Worm (Caenorhabditis elegans) whole organism, L3 larva: ENCODE results near the gene Y41D4A.1.
A peak's percentile ranks its signal among the peaks of the same experiment; 100 is the strongest.

Experiments
- R02D3.7 ChIP-seq: fragments of 150-350 bp; optimal IDR thresholded peaks from 2 replicates; lab custom pipeline; 2014; ENCODE audit warnings: missing biosample characterization, missing genetic modification characterization
- aly-2 ChIP-seq: fragments of 150-350 bp; optimal IDR thresholded peaks from 2 replicates; lab custom pipeline; 2014; ENCODE audit warnings: missing biosample characterization, missing genetic modification characterization
- ceh-16 ChIP-seq: sonication (generic microtip); optimal IDR thresholded peaks from 2 replicates; lab custom pipeline; 2017; ENCODE audit warnings: missing biosample characterization, missing genetic modification characterization
- ceh-28 ChIP-seq: fragments of 150-350 bp; optimal IDR thresholded peaks from 2 replicates; lab custom pipeline; 2014; ENCODE audit warnings: missing biosample characterization, missing genetic modification reagents, missing genetic modification characterization
- ceh-9 ChIP-seq: sonication (generic microtip); optimal IDR thresholded peaks from 2 replicates; lab custom pipeline; 2018; ENCODE audit warnings: missing biosample characterization, missing genetic modification characterization
- egl-5 ChIP-seq: fragments of 150-350 bp; optimal IDR thresholded peaks from 2 replicates; lab custom pipeline; 2017; ENCODE audit warnings: missing biosample characterization, missing genetic modification reagents, missing genetic modification characterization, inconsistent platforms
- elt-1 ChIP-seq: fragments of 150-350 bp; optimal IDR thresholded peaks from 2 replicates; lab custom pipeline; 2014; ENCODE audit warnings: missing biosample characterization, missing genetic modification characterization
- elt-2 ChIP-seq: sonication (generic microtip); optimal IDR thresholded peaks from 2 replicates; lab custom pipeline; 2016; ENCODE audit warnings: missing genetic modification reagents, mild to moderate bottlenecking, missing genetic modification characterization, missing compliant biosample characterization
- elt-3 ChIP-seq, 3 experiments: fragments of 150-350 bp in 1 of 3; sonication (generic microtip) in 2 of 3; optimal IDR thresholded peaks; 2 replicates in 2 of 3; 4 replicates in 1 of 3; lab custom pipeline; 2014 to 2017; ENCODE audit warnings: missing biosample characterization in 3 of 3, missing genetic modification characterization in 3 of 3
- eor-1 ChIP-seq, 2 experiments: fragments of 150-350 bp; optimal IDR thresholded peaks; 2 replicates each; lab custom pipeline; 2014 to 2018; ENCODE audit warnings: missing biosample characterization in 2 of 2, missing genetic modification characterization in 2 of 2
- fkh-10 ChIP-seq: sonication (generic microtip); optimal IDR thresholded peaks from 2 replicates; lab custom pipeline; 2017; ENCODE audit warnings: missing biosample characterization, missing genetic modification reagents, missing genetic modification characterization
- fos-1 ChIP-seq: fragments of 150-350 bp; optimal IDR thresholded peaks from 2 replicates; lab custom pipeline; 2014; ENCODE audit warnings: missing biosample characterization, missing genetic modification characterization
- hmg-11 ChIP-seq: sonication (generic microtip); optimal IDR thresholded peaks from 2 replicates; lab custom pipeline; 2016; ENCODE audit warnings: missing genetic modification characterization, missing compliant biosample characterization
- jun-1 ChIP-seq: fragments of 150-350 bp; optimal IDR thresholded peaks from 2 replicates; lab custom pipeline; 2014; ENCODE audit warnings: missing biosample characterization, missing genetic modification reagents, missing genetic modification characterization
- lin-15B ChIP-seq: fragments of 150-350 bp; optimal IDR thresholded peaks from 2 replicates; lab custom pipeline; 2014; ENCODE audit warnings: missing biosample characterization, missing genetic modification characterization
- lin-39 ChIP-seq: fragments of 150-350 bp; optimal IDR thresholded peaks from 2 replicates; lab custom pipeline; 2018; ENCODE audit warnings: missing biosample characterization, missing genetic modification reagents, missing genetic modification characterization
- mdl-1 ChIP-seq: fragments of 150-350 bp; optimal IDR thresholded peaks from 2 replicates; lab custom pipeline; 2014; ENCODE audit warnings: missing biosample characterization, missing genetic modification characterization
- mml-1 ChIP-seq: fragments of 150-350 bp; sonication (generic microtip); optimal IDR thresholded peaks from 3 replicates; lab custom pipeline; 2014; ENCODE audit warnings: missing biosample characterization, missing genetic modification characterization
- nfya-1 ChIP-seq: sonication (generic microtip); optimal IDR thresholded peaks from 2 replicates; lab custom pipeline; 2017; ENCODE audit warnings: missing genetic modification characterization, mild to moderate bottlenecking, missing compliant biosample characterization, antibody characterized with exemption, moderate library complexity; ENCODE audit not compliant: insufficient read depth
- nhr-11 ChIP-seq: fragments of 150-350 bp; optimal IDR thresholded peaks from 2 replicates; lab custom pipeline; 2014; ENCODE audit warnings: missing biosample characterization, missing genetic modification characterization
- nhr-23 ChIP-seq: fragments of 150-350 bp; optimal IDR thresholded peaks from 2 replicates; lab custom pipeline; 2014; ENCODE audit warnings: missing biosample characterization, missing genetic modification reagents, missing genetic modification characterization
- nhr-237 ChIP-seq: fragments of 150-350 bp; optimal IDR thresholded peaks from 2 replicates; lab custom pipeline; 2014; ENCODE audit warnings: missing biosample characterization, missing genetic modification characterization
- nhr-25 ChIP-seq: sonication (generic microtip); optimal IDR thresholded peaks from 2 replicates; lab custom pipeline; 2017; ENCODE audit warnings: missing biosample characterization, missing genetic modification characterization
- nhr-28 ChIP-seq: fragments of 150-350 bp; optimal IDR thresholded peaks from 2 replicates; lab custom pipeline; 2014; ENCODE audit warnings: missing biosample characterization, missing genetic modification characterization
- nhr-43 ChIP-seq: sonication (generic microtip); optimal IDR thresholded peaks from 2 replicates; lab custom pipeline; 2016; ENCODE audit warnings: mild to moderate bottlenecking, missing genetic modification characterization, missing compliant biosample characterization; ENCODE audit not compliant: poor library complexity, severe bottlenecking
- nhr-76 ChIP-seq: fragments of 150-350 bp; sonication (generic microtip); optimal IDR thresholded peaks from 5 replicates; lab custom pipeline; 2014; ENCODE audit warnings: missing biosample characterization, missing genetic modification characterization
- pha-4 ChIP-seq: fragments of 150-350 bp; optimal IDR thresholded peaks from 2 replicates; lab custom pipeline; 2014; ENCODE audit warnings: missing biosample characterization, missing genetic modification reagents, missing genetic modification characterization
- sea-2 ChIP-seq: fragments of 150-350 bp; sonication (generic microtip); optimal IDR thresholded peaks from 4 replicates; lab custom pipeline; 2014; ENCODE audit warnings: missing biosample characterization, missing genetic modification reagents, missing genetic modification characterization
- snpc-4 ChIP-seq: fragments of 150-350 bp; optimal IDR thresholded peaks from 2 replicates; lab custom pipeline; 2014; ENCODE audit warnings: missing biosample characterization, missing genetic modification characterization
- tbx-2 ChIP-seq: sonication (generic microtip); optimal IDR thresholded peaks from 2 replicates; lab custom pipeline; 2016; ENCODE audit warnings: mild to moderate bottlenecking, missing genetic modification characterization, missing compliant biosample characterization
- ztf-4 ChIP-seq: fragments of 150-350 bp; optimal IDR thresholded peaks from 2 replicates; lab custom pipeline; 2014; ENCODE audit warnings: missing biosample characterization, missing genetic modification characterization

Y41D4A.1 gene

ce11 chrIV:1761553-1761952 is 10.4 kb upstream of the Y41D4A.1 start, which contains the start of gene Y41D4A.7:
Gene Y41D4A.7 (minus strand): TSS chrIV:1761570.
- TF ChIP-seq nfya-1 (tag; lab: Kevin White, UChicago) (peak; percentile 11), aly-2 (no peak)

- TF ChIP-seq pha-4 (tag; lab: Kevin White, UChicago) (no peak), nhr-28 (no peak), fos-1 (tag; lab: Kevin White, UChicago) (no peak), nhr-76 (tag; lab: Kevin White, UChicago) (no peak), R02D3.7 (tag; lab: Kevin White, UChicago) (no peak)
Observed at ce11 chrIV:1763452-1763851, 8.5 kb upstream of the Y41D4A.1 start.

ce11 chrIV:1765954-1766353 is 6.0 kb upstream of the Y41D4A.1 start:
- peak; percentile 14 for TF ChIP-seq lin-15B (tag; lab: Kevin White, UChicago)
- peak; percentile 16 for TF ChIP-seq pha-4 (tag; lab: Kevin White, UChicago)
- TF ChIP-seq ceh-16 (tag; lab: Kevin White, UChicago) = no peak
- TF ChIP-seq elt-3 (tag; optimal IDR thresholded peaks at IDR 0.05; lab: Kevin White, UChicago) = no peak
- TF ChIP-seq ceh-9 (tag; lab: Kevin White, UChicago) = no peak
- peak; percentile 10 for TF ChIP-seq lin-39 (tag; lab: Kevin White, UChicago)
- peak; percentile 52 for TF ChIP-seq nfya-1 (tag; lab: Kevin White, UChicago)
- TF ChIP-seq fkh-10 (GFP tag; lab: Kevin White, UChicago) = peak; percentile 67

- no peak for TF ChIP-seq eor-1 (tag; optimal IDR thresholded peaks at IDR 0.05; lab: Kevin White, UChicago)
- TF ChIP-seq fos-1 (tag; lab: Kevin White, UChicago) = no peak
- TF ChIP-seq jun-1 (tag; lab: Kevin White, UChicago) = no peak
- TF ChIP-seq nhr-25 (tag; lab: Kevin White, UChicago) = no peak
- TF ChIP-seq nhr-43 = no peak
- TF ChIP-seq elt-1 = no peak
- no peak for TF ChIP-seq hmg-11 (tag; lab: Kevin White, UChicago)
- TF ChIP-seq nhr-237 (tag; lab: Kevin White, UChicago) = no peak
Observed at ce11 chrIV:1768288-1768687, 3.7 kb upstream of the Y41D4A.1 start, which contains the start of gene col-108. Gene col-108 (plus strand): TSS chrIV:1768588.

- TF ChIP-seq lin-15B (tag; lab: Kevin White, UChicago) (no peak), nhr-43 (no peak)
- TF ChIP-seq, all 47 proteins: peak for 0
Observed at ce11 chrIV:1769074-1769473, 2.9 kb upstream of the Y41D4A.1 start.

ce11 chrIV:1781559-1781958 is 9.6 kb downstream of the Y41D4A.1 start, which contains the start of gene frpr-19:
Gene frpr-19 (minus strand): TSS chrIV:1781659.
- TF ChIP-seq fos-1 (tag; lab: Kevin White, UChicago) (no peak), elt-2 (tag; lab: Kevin White, UChicago) (no peak), ceh-9 (tag; lab: Kevin White, UChicago) (no peak), lin-39 (tag; lab: Kevin White, UChicago) (no peak), aly-2 (no peak), ztf-4 (tag; lab: Kevin White, UChicago) (no peak), egl-5 (tag; lab: Kevin White, UChicago) (no peak), nhr-11 (tag; lab: Kevin White, UChicago) (no peak), tbx-2 (tag; lab: Kevin White, UChicago) (no peak), ceh-28 (tag; lab: Kevin White, UChicago) (no peak), nhr-237 (tag; lab: Kevin White, UChicago) (no peak), mml-1 (tag; lab: Kevin White, UChicago) (no peak), nhr-25 (tag; lab: Kevin White, UChicago) (no peak), mdl-1 (no peak), eor-1 (tag; optimal IDR thresholded peaks at IDR 0.05; lab: Kevin White, UChicago) (no peak), nhr-28 (no peak), snpc-4 (no peak), nhr-23 (tag; lab: Kevin White, UChicago) (no peak), sea-2 (GFP tag; lab: Kevin White, UChicago) (no peak), fkh-10 (GFP tag; lab: Kevin White, UChicago) (no peak)
